Fruit fly (Drosophila melanogaster) whole organism, embryonic: Measurements from ENCODE around the gene Tcs6.

Experiments used
- B-H2 ChIP-seq: fragments of 200-800 bp; sonication (Bioruptor generic); optimal IDR thresholded peaks from 2 replicates; lab custom pipeline; 2018; ENCODE audit warnings: missing biosample characterization, mild to moderate bottlenecking, missing genetic modification characterization
- CG10431 ChIP-seq: fragments of 200-800 bp; sonication (Bioruptor generic); optimal IDR thresholded peaks from 3 replicates; lab custom pipeline; 2018; ENCODE audit warnings: missing biosample characterization, mild to moderate bottlenecking, missing genetic modification characterization
- CG11093 ChIP-seq: fragments of 200-800 bp; sonication (Bioruptor generic); IDR thresholded peaks from 3 replicates; pipeline ENCODE4 v1.3.6; 2022; ENCODE audit warnings: missing biosample characterization, missing genetic modification characterization
- CG11398 ChIP-seq: fragments of 200-800 bp; sonication (Bioruptor generic); optimal IDR thresholded peaks from 2 replicates; lab custom pipeline; 2016; ENCODE audit warnings: missing biosample characterization, missing genetic modification characterization
- CG14667 ChIP-seq: fragments of 200-800 bp; sonication (Bioruptor generic); IDR thresholded peaks from 2 replicates; pipeline ENCODE4 v1.3.6; 2022; ENCODE audit warnings: missing biosample characterization, missing genetic modification characterization
- CG16779 ChIP-seq: fragments of 200-800 bp; sonication (Bioruptor generic); IDR thresholded peaks from 2 replicates; pipeline ENCODE4 v1.3.6; 2022; ENCODE audit warnings: missing biosample characterization, missing genetic modification characterization
- CG17361 ChIP-seq: fragments of 200-800 bp; sonication (Bioruptor generic); IDR thresholded peaks from 3 replicates; pipeline ENCODE4 v1.3.6; 2022; ENCODE audit warnings: missing biosample characterization, missing genetic modification characterization
- CG17829 ChIP-seq: fragments of 200-800 bp; optimal IDR thresholded peaks from 2 replicates; lab custom pipeline; 2019; ENCODE audit warnings: missing biosample characterization, mild to moderate bottlenecking, missing genetic modification characterization, moderate library complexity
- CG1832 ChIP-seq: fragments of 200-800 bp; sonication (Bioruptor generic); optimal IDR thresholded peaks from 2 replicates; lab custom pipeline; 2017; ENCODE audit warnings: missing biosample characterization, mild to moderate bottlenecking, missing genetic modification characterization, inconsistent platforms
- CG18764 ChIP-seq: fragments of 200-800 bp; sonication (Bioruptor generic); optimal IDR thresholded peaks from 3 replicates; lab custom pipeline; 2016; ENCODE audit warnings: missing biosample characterization, missing genetic modification characterization
- CG2712 ChIP-seq: fragments of 200-800 bp; optimal IDR thresholded peaks from 3 replicates; lab custom pipeline; 2019; ENCODE audit warnings: missing biosample characterization, mild to moderate bottlenecking, missing genetic modification characterization, moderate library complexity
- CG31365 ChIP-seq: fragments of 200-800 bp; sonication (Bioruptor generic); optimal IDR thresholded peaks from 2 replicates; lab custom pipeline; 2018; ENCODE audit warnings: missing biosample characterization, mild to moderate bottlenecking, missing genetic modification characterization
- CG4730 ChIP-seq: fragments of 200-800 bp; sonication (Bioruptor generic); IDR thresholded peaks from 2 replicates; pipeline ENCODE4 v1.3.6; 2022; ENCODE audit warnings: missing biosample characterization, missing genetic modification characterization
- CG5245 ChIP-seq: fragments of 200-800 bp; sonication (Bioruptor generic); optimal IDR thresholded peaks from 3 replicates; lab custom pipeline; 2016; ENCODE audit warnings: missing biosample characterization, missing genetic modification characterization
- CG6854 ChIP-seq: fragments of 200-800 bp; sonication (Bioruptor generic); optimal IDR thresholded peaks from 3 replicates; lab custom pipeline; 2017; ENCODE audit warnings: missing biosample characterization, mild to moderate bottlenecking, missing genetic modification characterization
- CG8089 ChIP-seq: fragments of 200-800 bp; sonication (Bioruptor generic); optimal IDR thresholded peaks from 3 replicates; lab custom pipeline; 2016; ENCODE audit warnings: missing biosample characterization, missing genetic modification characterization
- Dad ChIP-seq: fragments of 200-800 bp; sonication (Bioruptor generic); optimal IDR thresholded peaks from 3 replicates; lab custom pipeline; 2016; ENCODE audit warnings: missing biosample characterization, missing genetic modification characterization
- Dek ChIP-seq: fragments of 200-800 bp; sonication (Bioruptor generic); optimal IDR thresholded peaks from 3 replicates; lab custom pipeline; 2019; ENCODE audit warnings: missing biosample characterization, mild to moderate bottlenecking, missing genetic modification characterization, moderate library complexity
- Eip74EF ChIP-seq, 2 experiments: fragments of 200-800 bp in 1 of 2; fragments of >200 bp in 1 of 2; sonication (Bioruptor generic) in 1 of 2; optimal IDR thresholded peaks; 2 replicates each; lab custom pipeline; 2017 to 2019; ENCODE audit warnings: missing biosample characterization in 2 of 2, missing genetic modification characterization in 2 of 2, mild to moderate bottlenecking in 1 of 2, moderate library complexity in 1 of 2
- Ets65A ChIP-seq: fragments of 200-800 bp; sonication (Bioruptor generic); peaks from one replicate; lab custom pipeline; 2016; ENCODE audit warnings: missing biosample characterization, missing genetic modification characterization
- Fer1 ChIP-seq: fragments of 200-800 bp; sonication (Bioruptor generic); optimal IDR thresholded peaks from 2 replicates; lab custom pipeline; 2017; ENCODE audit warnings: missing biosample characterization, mild to moderate bottlenecking, missing genetic modification characterization
- GATAe ChIP-seq: fragments of 200-800 bp; sonication (Bioruptor generic); conservative IDR thresholded peaks from 2 replicates; pipeline ENCODE4 v1.3.6; 2022; ENCODE audit warnings: missing biosample characterization, missing genetic modification characterization
- Gsc ChIP-seq: fragments of 200-800 bp; sonication (Bioruptor generic); IDR thresholded peaks from 2 replicates; pipeline ENCODE4 v1.3.6; 2022; ENCODE audit warnings: missing biosample characterization, missing genetic modification characterization
- Mad ChIP-seq: fragments of 200-800 bp; sonication (Bioruptor generic); optimal IDR thresholded peaks from 2 replicates; lab custom pipeline; 2016; ENCODE audit warnings: missing biosample characterization, missing genetic modification characterization
- NC2β ChIP-seq: fragments of 200-800 bp; sonication (Bioruptor generic); optimal IDR thresholded peaks from 2 replicates; lab custom pipeline; 2016; ENCODE audit warnings: missing biosample characterization, missing genetic modification characterization
- Optix ChIP-seq: fragments of 200-800 bp; sonication (Bioruptor generic); IDR thresholded peaks from 3 replicates; pipeline ENCODE4 v1.3.6; 2022; ENCODE audit warnings: missing biosample characterization, missing genetic modification characterization
- Side ChIP-seq: fragments of 200-800 bp; sonication (Bioruptor generic); optimal IDR thresholded peaks from 2 replicates; lab custom pipeline; 2016; ENCODE audit warnings: missing biosample characterization, missing genetic modification characterization
- Spps ChIP-seq: fragments of 200-800 bp; sonication (Bioruptor generic); optimal IDR thresholded peaks from 2 replicates; lab custom pipeline; 2018; ENCODE audit warnings: missing biosample characterization, mild to moderate bottlenecking, missing genetic modification characterization
- ac ChIP-seq: fragments of 200-800 bp; sonication (Bioruptor generic); optimal IDR thresholded peaks from 3 replicates; lab custom pipeline; 2017; ENCODE audit warnings: missing biosample characterization, mild to moderate bottlenecking, missing genetic modification characterization
- al ChIP-seq: fragments of 200-800 bp; sonication (Bioruptor generic); IDR thresholded peaks from 2 replicates; pipeline ENCODE4 v1.3.6; 2022; ENCODE audit warnings: missing biosample characterization, missing genetic modification characterization
- ap ChIP-seq: fragments of 200-800 bp; sonication (Bioruptor generic); IDR thresholded peaks from 2 replicates; pipeline ENCODE4 v1.3.6; 2022; ENCODE audit warnings: missing biosample characterization, missing genetic modification characterization
- crp ChIP-seq, 2 experiments: fragments of 200-800 bp; sonication (Bioruptor generic); optimal IDR thresholded peaks; 2 replicates in 1 of 2; 3 replicates in 1 of 2; lab custom pipeline; 2017; ENCODE audit warnings: missing biosample characterization in 2 of 2, missing genetic modification characterization in 2 of 2, mild to moderate bottlenecking in 1 of 2, moderate library complexity in 1 of 2
- dati ChIP-seq: fragments of 200-800 bp; sonication (Bioruptor generic); IDR thresholded peaks from 2 replicates; pipeline ENCODE4 v1.3.6; 2022; ENCODE audit warnings: missing biosample characterization, missing genetic modification characterization
- ems ChIP-seq: fragments of 200-800 bp; sonication (Bioruptor generic); optimal IDR thresholded peaks from 3 replicates; lab custom pipeline; 2016; ENCODE audit warnings: missing biosample characterization, missing genetic modification characterization
- en ChIP-seq: fragments of 200-800 bp; sonication (Bioruptor generic); optimal IDR thresholded peaks from 2 replicates; lab custom pipeline; 2016; ENCODE audit warnings: missing biosample characterization, missing genetic modification characterization
- fd102C ChIP-seq: fragments of 200-800 bp; sonication (Bioruptor generic); optimal IDR thresholded peaks from 2 replicates; lab custom pipeline; 2018; ENCODE audit warnings: missing biosample characterization, mild to moderate bottlenecking, missing genetic modification characterization, moderate library complexity
- gfzf ChIP-seq: fragments of 200-800 bp; sonication (Bioruptor generic); optimal IDR thresholded peaks from 2 replicates; lab custom pipeline; 2016; ENCODE audit warnings: missing biosample characterization, mild to moderate bottlenecking, missing genetic modification characterization, moderate library complexity
- hth ChIP-seq: fragments of >200 bp; optimal IDR thresholded peaks from 2 replicates; lab custom pipeline; 2017; ENCODE audit warnings: inconsistent platforms
- insv ChIP-seq, 2 experiments: fragments of 200-800 bp; sonication (Bioruptor generic); optimal IDR thresholded peaks; 3 replicates each; lab custom pipeline; 2016 to 2018; ENCODE audit warnings: missing biosample characterization in 2 of 2, missing genetic modification characterization in 2 of 2
- inv ChIP-seq: fragments of 200-800 bp; sonication (Bioruptor generic); IDR thresholded peaks from 2 replicates; pipeline ENCODE4 v1.3.6; 2022; ENCODE audit warnings: missing biosample characterization, missing genetic modification characterization; ENCODE audit not compliant: partially characterized antibody
- kni ChIP-seq: fragments of 200-800 bp; sonication (Bioruptor generic); optimal IDR thresholded peaks from 3 replicates; lab custom pipeline; 2017; ENCODE audit warnings: mild to moderate bottlenecking, missing biosample characterization, missing genetic modification reagents, missing genetic modification characterization
- lmd ChIP-seq: fragments of 200-800 bp; sonication (Bioruptor generic); IDR thresholded peaks from 2 replicates; pipeline ENCODE4 v1.3.6; 2022; ENCODE audit warnings: missing biosample characterization, missing genetic modification characterization
- luna ChIP-seq: fragments of 200-800 bp; sonication (Bioruptor generic); optimal IDR thresholded peaks from 2 replicates; lab custom pipeline; 2016; ENCODE audit warnings: missing biosample characterization, missing genetic modification characterization
- row ChIP-seq: fragments of 200-800 bp; sonication (Bioruptor generic); IDR thresholded peaks from 3 replicates; pipeline ENCODE4 v1.3.6; 2022; ENCODE audit warnings: missing biosample characterization, missing genetic modification characterization
- shn ChIP-seq: fragments of 200-800 bp; sonication (Bioruptor generic); optimal IDR thresholded peaks from 3 replicates; lab custom pipeline; 2016; ENCODE audit warnings: missing biosample characterization, missing genetic modification characterization
- slbo ChIP-seq: fragments of 200-800 bp; sonication (Bioruptor generic); IDR thresholded peaks from 2 replicates; pipeline ENCODE4 v1.3.6; 2022; ENCODE audit warnings: missing biosample characterization, missing genetic modification characterization
- tin ChIP-seq: fragments of 200-800 bp; sonication (Bioruptor generic); optimal IDR thresholded peaks from 3 replicates; lab custom pipeline; 2016; ENCODE audit warnings: missing biosample characterization, missing genetic modification characterization
- tup ChIP-seq: fragments of 200-800 bp; sonication (Bioruptor generic); optimal IDR thresholded peaks from 2 replicates; lab custom pipeline; 2016; ENCODE audit warnings: missing biosample characterization, mild to moderate bottlenecking, missing genetic modification characterization, moderate library complexity
- unc-4 ChIP-seq: fragments of 200-800 bp; sonication (Bioruptor generic); IDR thresholded peaks from 2 replicates; pipeline ENCODE4 v1.3.6; 2022; ENCODE audit warnings: missing biosample characterization, missing genetic modification characterization; ENCODE audit not compliant: partially characterized antibody
- z ChIP-seq: fragments of 200-800 bp; sonication (Bioruptor generic); IDR thresholded peaks from 3 replicates; pipeline ENCODE4 v1.3.6; 2022; ENCODE audit warnings: missing biosample characterization, missing genetic modification characterization

Gene Tcs6

dm6 chr3R:26021195-26021914, 36.7 kb downstream of the Tcs6 start (continued):
- TF ChIP-seq crp (GFP tag; optimal IDR thresholded peaks at IDR 0.05; lab: Kevin White, UChicago) = peak; percentile 1 to 66
- peak; percentile 86 for TF ChIP-seq ac
- TF ChIP-seq CG4730 = peak; percentile 72
- peak; percentile 97 for TF ChIP-seq CG2712
- TF ChIP-seq row (GFP tag; lab: Robert Waterston, UW) = peak; percentile 92
- TF ChIP-seq ems = peak; percentile 39
- TF ChIP-seq CG10431 = peak; percentile 85
- peak; percentile 60 for TF ChIP-seq fd102C
- peak; percentile 59 for TF ChIP-seq B-H2 (GFP tag; lab: Kevin White, UChicago)
- no peak for TF ChIP-seq CG16779 (GFP tag; lab: Robert Waterston, UW)
- peak; percentile 73 for TF ChIP-seq shn (GFP tag; lab: Kevin White, UChicago)
- TF ChIP-seq ap = peak; percentile 75
- peak; percentile 66 for TF ChIP-seq Ets65A
- TF ChIP-seq z (GFP tag; lab: Robert Waterston, UW) = no peak
- no peak for TF ChIP-seq unc-4 (GFP tag; lab: Robert Waterston, UW)
- peak; percentile 82 for TF ChIP-seq al (GFP tag; lab: Robert Waterston, UW)
- peak; percentile 96 for TF ChIP-seq CG17829
- TF ChIP-seq kni = peak; percentile 84
- peak; percentile 87 for TF ChIP-seq CG5245 (GFP tag; lab: Kevin White, UChicago)
- TF ChIP-seq gfzf (GFP tag; lab: Kevin White, UChicago) = no peak
- TF ChIP-seq NC2β = peak; percentile 79
- peak; percentile 84 for TF ChIP-seq CG18764 (GFP tag; lab: Kevin White, UChicago)
- no peak for TF ChIP-seq dati
- TF ChIP-seq Mad (GFP tag; lab: Kevin White, UChicago) = peak; percentile 78
- TF ChIP-seq CG17361 (GFP tag; lab: Robert Waterston, UW) = peak; percentile 100
- no peak for TF ChIP-seq hth (lab: Kevin White, UChicago)
- peak; percentile 32; the same call in 1 of the 2 replicates for TF ChIP-seq inv (GFP tag; lab: Robert Waterston, UW)
- TF ChIP-seq Fer1 (GFP tag; lab: Kevin White, UChicago) = peak; percentile 86
- peak; percentile 62 for TF ChIP-seq CG11398 (GFP tag; lab: Kevin White, UChicago)
- TF ChIP-seq CG14667 (GFP tag; lab: Robert Waterston, UW) = peak; percentile 81
- TF ChIP-seq CG31365 (tag; lab: Kevin White, UChicago) = no peak
- peak; percentile 66 for TF ChIP-seq Side
- 0 out of 3 replicates have a peak, but pooled peaks have one; percentile 36 for TF ChIP-seq Optix (GFP tag; lab: Robert Waterston, UW)
- peak; percentile 67 for TF ChIP-seq en (GFP tag; lab: Kevin White, UChicago)
- TF ChIP-seq Eip74EF (GFP tag; optimal IDR thresholded peaks at IDR 0.05; lab: Kevin White, UChicago) = peak in 1 of 2 experiments; percentile 94
- TF ChIP-seq insv (GFP tag; optimal IDR thresholded peaks at IDR 0.05; lab: Kevin White, UChicago) = peak in 1 of 2 experiments; percentile 62
- TF ChIP-seq lmd (GFP tag; lab: Robert Waterston, UW) = peak; percentile 92
- TF ChIP-seq CG1832 (GFP tag; lab: Kevin White, UChicago) = no peak
- peak; percentile 94 for TF ChIP-seq tin
- peak; percentile 73 for TF ChIP-seq Gsc (GFP tag; lab: Robert Waterston, UW)
- TF ChIP-seq CG6854 = peak; percentile 87
- TF ChIP-seq slbo (GFP tag; lab: Robert Waterston, UW) = peak; percentile 86
- TF ChIP-seq tup = peak; percentile 32
- peak; percentile 86 for TF ChIP-seq Dek (tag; lab: Kevin White, UChicago)
- TF ChIP-seq luna (GFP tag; lab: Kevin White, UChicago) = peak; percentile 62
- peak; percentile 58 for TF ChIP-seq CG8089
- peak; percentile 90 for TF ChIP-seq CG11093 (GFP tag; lab: Robert Waterston, UW)
- peak; percentile 38; the same call in 1 of the 2 replicates for TF ChIP-seq GATAe (GFP tag; lab: Robert Waterston, UW)
- peak; percentile 92 for TF ChIP-seq Spps
- TF ChIP-seq Dad (GFP tag; lab: Kevin White, UChicago) = peak; percentile 38
